ENCODE assay signal across 5 fruit fly cellular contexts in genomic region chr4:497724-498123, dm6.
TF ChIP-seq lines count a peak whose summit lies in the region.

No protein-coding gene starts in this region.

- TF ChIP-seq CTCF in whole organism, embryonic (GFP tag; optimal IDR thresholded peaks at IDR 0.05; lab: Kevin White, UChicago), result peak; percentile 66

TF ChIP-seq in whole organism, adult, 20 proteins besides CTCF, POLR2A, EP300 and RAD21:
- peak; percentile 22 for TF ChIP-seq CG5204 (GFP tag; optimal IDR thresholded peaks at IDR 0.05; lab: Kevin White, UChicago)
- peak; percentile 87 for TF ChIP-seq ovo (GFP tag; optimal IDR thresholded peaks at IDR 0.05; lab: Kevin White, UChicago)
- TF ChIP-seq cic (GFP tag; optimal IDR thresholded peaks at IDR 0.05; lab: Kevin White, UChicago), result peak; percentile 13
- peak; percentile 46 for TF ChIP-seq CG11617 (GFP tag; optimal IDR thresholded peaks at IDR 0.05; lab: Kevin White, UChicago)
- peak; percentile 84 for TF ChIP-seq Crg-1 (GFP tag; optimal IDR thresholded peaks at IDR 0.05; lab: Kevin White, UChicago)
- peak; percentile 40 for TF ChIP-seq CG12768 (GFP tag; optimal IDR thresholded peaks at IDR 0.05; lab: Kevin White, UChicago)
- no peak for TF ChIP-seq CG33017 (tag; optimal IDR thresholded peaks at IDR 0.05; lab: Kevin White, UChicago)
- TF ChIP-seq CG7101 (tag; optimal IDR thresholded peaks at IDR 0.05; lab: Kevin White, UChicago), result peak; percentile 78
- no peak for TF ChIP-seq CG14711 (tag; optimal IDR thresholded peaks at IDR 0.05; lab: Kevin White, UChicago)
- TF ChIP-seq Mnt (GFP tag; optimal IDR thresholded peaks at IDR 0.05; lab: Kevin White, UChicago), result peak; percentile 20
- TF ChIP-seq pad (GFP tag; optimal IDR thresholded peaks at IDR 0.05; lab: Kevin White, UChicago), result peak; percentile 45
- peak; percentile 8 for TF ChIP-seq Hr96 (GFP tag; optimal IDR thresholded peaks at IDR 0.05; lab: Kevin White, UChicago)
- TF ChIP-seq kay (GFP tag; lab: Kevin White, UChicago; ENCODE audit: borderline replicate concordance), result peak; percentile 16
- TF ChIP-seq bab1 (GFP tag; optimal IDR thresholded peaks at IDR 0.05; lab: Kevin White, UChicago), result no peak
- TF ChIP-seq CG1620 (GFP tag; optimal IDR thresholded peaks at IDR 0.05; lab: Kevin White, UChicago), result peak; percentile 38

TF ChIP-seq in whole organism, embryonic, 481 proteins besides CTCF, POLR2A, EP300 and RAD21 (continues in another document):
- TF ChIP-seq psq (GFP tag; optimal IDR thresholded peaks at IDR 0.05; lab: Kevin White, UChicago) (peak; percentile 80), bigmax (GFP tag; optimal IDR thresholded peaks at IDR 0.05; lab: Kevin White, UChicago) (peak; percentile 76), CG9609 (GFP tag; optimal IDR thresholded peaks at IDR 0.05; lab: Kevin White, UChicago) (peak; percentile 72), CG14014 (GFP tag; IDR thresholded peaks at IDR 0.05; lab: Robert Waterston, UW) (peak; percentile 88; the same call in 1 of the 2 replicates), gsb-n (tag; optimal IDR thresholded peaks at IDR 0.05; lab: Kevin White, UChicago) (peak; percentile 97), CG15696 (tag; optimal IDR thresholded peaks at IDR 0.05; lab: Kevin White, UChicago) (peak; percentile 99), hb (GFP tag; IDR thresholded peaks at IDR 0.05; lab: Robert Waterston, UW; ENCODE audit: partially characterized antibody) (no peak), CrebB (tag; optimal IDR thresholded peaks at IDR 0.05; lab: Kevin White, UChicago) (peak; percentile 97), Sox102F (GFP tag; optimal IDR thresholded peaks at IDR 0.05; lab: Kevin White, UChicago) (peak; percentile 82), vnd (GFP tag; IDR thresholded peaks at IDR 0.05; lab: Robert Waterston, UW; ENCODE audit: partially characterized antibody) (no peak), dmrt11E (tag; optimal IDR thresholded peaks at IDR 0.05; lab: Kevin White, UChicago) (peak; percentile 94), CG3995 (GFP tag; optimal IDR thresholded peaks at IDR 0.05; lab: Kevin White, UChicago) (peak; percentile 52), gce (GFP tag; IDR thresholded peaks at IDR 0.05; lab: Robert Waterston, UW) (peak; percentile 93; the same call in 1 of the 3 replicates), CG34224 (GFP tag; IDR thresholded peaks at IDR 0.05; lab: Robert Waterston, UW; ENCODE audit: partially characterized antibody) (no peak), odd (GFP tag; optimal IDR thresholded peaks at IDR 0.05; lab: Kevin White, UChicago) (peak; percentile 97), CG2199 (GFP tag; IDR thresholded peaks at IDR 0.05; lab: Robert Waterston, UW) (peak; percentile 87; the same call in 2 of the 3 replicates), HLH3B (GFP tag; IDR thresholded peaks at IDR 0.05; lab: Robert Waterston, UW) (peak; percentile 90; the same call in 1 of the 2 replicates), aop (GFP tag; IDR thresholded peaks at IDR 0.05; lab: Robert Waterston, UW) (no peak)

TF ChIP-seq in whole organism, prepupa, 60 proteins besides CTCF, POLR2A, EP300 and RAD21 (continues in another document):
- TF ChIP-seq vri (GFP tag; optimal IDR thresholded peaks at IDR 0.05; lab: Kevin White, UChicago) (peak; percentile 72), esn (GFP tag; optimal IDR thresholded peaks at IDR 0.05; lab: Kevin White, UChicago) (peak; percentile 44), Blimp-1 (GFP tag; optimal IDR thresholded peaks at IDR 0.05; lab: Kevin White, UChicago) (peak; percentile 21), CG6808 (GFP tag; optimal IDR thresholded peaks at IDR 0.05; lab: Kevin White, UChicago) (no peak), CG15336 (GFP tag; IDR thresholded peaks at IDR 0.05; lab: Robert Waterston, UW) (no peak), Hr38 (GFP tag; optimal IDR thresholded peaks at IDR 0.05; lab: Kevin White, UChicago) (no peak), OdsH (GFP tag; optimal IDR thresholded peaks at IDR 0.05; lab: Kevin White, UChicago) (no peak), lz (GFP tag; optimal IDR thresholded peaks at IDR 0.05; lab: Kevin White, UChicago) (peak; percentile 19), CG32006 (GFP tag; optimal IDR thresholded peaks at IDR 0.05; lab: Kevin White, UChicago) (no peak), CG8632 (GFP tag; optimal IDR thresholded peaks at IDR 0.05; lab: Kevin White, UChicago) (no peak), CG10631 (GFP tag; optimal IDR thresholded peaks at IDR 0.05; lab: Kevin White, UChicago) (no peak), dac (GFP tag; optimal IDR thresholded peaks at IDR 0.05; lab: Kevin White, UChicago) (no peak), CG8319 (GFP tag; optimal IDR thresholded peaks at IDR 0.05; lab: Kevin White, UChicago) (no peak), CG3919 (GFP tag; optimal IDR thresholded peaks at IDR 0.05; lab: Kevin White, UChicago) (no peak), fkh (GFP tag; optimal IDR thresholded peaks at IDR 0.05; lab: Kevin White, UChicago) (peak; percentile 98), spab (GFP tag; optimal IDR thresholded peaks at IDR 0.05; lab: Kevin White, UChicago) (no peak), cyc (GFP tag; optimal IDR thresholded peaks at IDR 0.05; lab: Kevin White, UChicago) (no peak), Eip78C (GFP tag; lab: Kevin White, UChicago) (no peak), CG16779 (tag; optimal IDR thresholded peaks at IDR 0.05; lab: Kevin White, UChicago) (no peak), Gug (GFP tag; IDR thresholded peaks at IDR 0.05; lab: Robert Waterston, UW) (no peak), topi (GFP tag; optimal IDR thresholded peaks at IDR 0.05; lab: Kevin White, UChicago) (no peak), CG9139 (GFP tag; optimal IDR thresholded peaks at IDR 0.05; lab: Kevin White, UChicago) (no peak)

TF ChIP-seq in whole organism, pupa, 21 proteins besides CTCF, POLR2A, EP300 and RAD21:
- no peak for TF ChIP-seq CG9948 (tag; optimal IDR thresholded peaks at IDR 0.05; lab: Kevin White, UChicago)
- no peak for TF ChIP-seq CG4496 (GFP tag; IDR thresholded peaks at IDR 0.05; lab: Robert Waterston, UW)
- TF ChIP-seq Snoo (tag; optimal IDR thresholded peaks at IDR 0.05; lab: Kevin White, UChicago), result peak; percentile 21
- TF ChIP-seq Pif1A (GFP tag; optimal IDR thresholded peaks at IDR 0.05; lab: Kevin White, UChicago), result no peak

TF ChIP-seq in whole organism, wandering third instar larva, 38 proteins besides CTCF, POLR2A, EP300 and RAD21:
- TF ChIP-seq lola (GFP tag; optimal IDR thresholded peaks at IDR 0.05; lab: Kevin White, UChicago) (no peak), br (GFP tag; optimal IDR thresholded peaks at IDR 0.05; lab: Kevin White, UChicago) (peak; percentile 74), psq (GFP tag; optimal IDR thresholded peaks at IDR 0.05; lab: Kevin White, UChicago) (peak; percentile 63), fru (GFP tag; optimal IDR thresholded peaks at IDR 0.05; lab: Kevin White, UChicago) (peak; percentile 64), N (GFP tag; optimal IDR thresholded peaks at IDR 0.05; lab: Kevin White, UChicago) (no peak), sage (GFP tag; optimal IDR thresholded peaks at IDR 0.05; lab: Kevin White, UChicago) (peak; percentile 47), brk (GFP tag; optimal IDR thresholded peaks at IDR 0.05; lab: Kevin White, UChicago) (no peak), Sp1 (GFP tag; optimal IDR thresholded peaks at IDR 0.05; lab: Kevin White, UChicago) (peak; percentile 70), ey (GFP tag; optimal IDR thresholded peaks at IDR 0.05; lab: Kevin White, UChicago) (peak; percentile 49), Rel (GFP tag; optimal IDR thresholded peaks at IDR 0.05; lab: Kevin White, UChicago) (no peak), Rel (tag; optimal IDR thresholded peaks at IDR 0.05; lab: Kevin White, UChicago) (no peak), CG9705 (GFP tag; optimal IDR thresholded peaks at IDR 0.05; lab: Kevin White, UChicago) (peak; percentile 70), Abd-B (GFP tag; optimal IDR thresholded peaks at IDR 0.05; lab: Kevin White, UChicago) (no peak), Jra (GFP tag; optimal IDR thresholded peaks at IDR 0.05; lab: Kevin White, UChicago) (peak; percentile 69), h (GFP tag; optimal IDR thresholded peaks at IDR 0.05; lab: Kevin White, UChicago) (peak; percentile 81), dmrt93B (GFP tag; optimal IDR thresholded peaks at IDR 0.05; lab: Kevin White, UChicago) (peak; percentile 49), foxo (GFP tag; optimal IDR thresholded peaks at IDR 0.05; lab: Kevin White, UChicago) (peak in 1 of 2 experiments; percentile 80), Mio (GFP tag; optimal IDR thresholded peaks at IDR 0.05; lab: Kevin White, UChicago) (no peak), rgr (GFP tag; optimal IDR thresholded peaks at IDR 0.05; lab: Kevin White, UChicago) (peak; percentile 89), Myc (optimal IDR thresholded peaks at IDR 0.05; lab: Kevin White, UChicago) (no peak), Hr83 (GFP tag; optimal IDR thresholded peaks at IDR 0.05; lab: Kevin White, UChicago; ENCODE audit: poor library complexity, severe bottlenecking) (peak; percentile 91), GATAd (GFP tag; optimal IDR thresholded peaks at IDR 0.05; lab: Kevin White, UChicago) (peak; percentile 56), tai (GFP tag; optimal IDR thresholded peaks at IDR 0.05; lab: Kevin White, UChicago) (peak; percentile 84), OdsH (GFP tag; optimal IDR thresholded peaks at IDR 0.05; lab: Kevin White, UChicago) (peak; percentile 83), Hnf4 (GFP tag; optimal IDR thresholded peaks at IDR 0.05; lab: Kevin White, UChicago) (peak; percentile 89), pan (optimal IDR thresholded peaks at IDR 0.05; lab: Kevin White, UChicago) (no peak), dsf (GFP tag; optimal IDR thresholded peaks at IDR 0.05; lab: Kevin White, UChicago; ENCODE audit: borderline replicate concordance) (peak; percentile 63), Dfd (GFP tag; optimal IDR thresholded peaks at IDR 0.05; lab: Kevin White, UChicago) (no peak), sv (GFP tag; optimal IDR thresholded peaks at IDR 0.05; lab: Kevin White, UChicago) (peak; percentile 80), jim (GFP tag; optimal IDR thresholded peaks at IDR 0.05; lab: Kevin White, UChicago) (no peak), woc (GFP tag; optimal IDR thresholded peaks at IDR 0.05; lab: Kevin White, UChicago) (no peak)
